Worm (Caenorhabditis elegans) whole organism, late embryonic: Measurements from ENCODE around the gene C49H3.3.

Source experiments
- C08G9.2 ChIP-seq: sonication (generic microtip); optimal IDR thresholded peaks from 2 replicates; lab custom pipeline; 2016; ENCODE audit warnings: mild to moderate bottlenecking, missing genetic modification characterization, moderate library complexity, missing compliant biosample characterization
- F13H6.1 ChIP-seq: sonication (generic microtip); optimal IDR thresholded peaks from 2 replicates; lab custom pipeline; 2016; ENCODE audit warnings: missing genetic modification characterization, missing compliant biosample characterization
- K02D7.2 ChIP-seq: sonication (generic microtip); optimal IDR thresholded peaks from 2 replicates; lab custom pipeline; 2017; ENCODE audit warnings: mild to moderate bottlenecking, missing genetic modification characterization, missing compliant biosample characterization
- T23F11.4 ChIP-seq: fragments of 200-800 bp; sonication (Bioruptor generic); optimal IDR thresholded peaks from 2 replicates; lab custom pipeline; 2018; ENCODE audit warnings: mild to moderate bottlenecking, missing genetic modification characterization, missing compliant biosample characterization
- Y22D7AL.16 ChIP-seq: sonication (generic microtip); optimal IDR thresholded peaks from 2 replicates; lab custom pipeline; 2016; ENCODE audit warnings: missing genetic modification characterization, missing compliant biosample characterization
- ahr-1 ChIP-seq: sonication (generic microtip); optimal IDR thresholded peaks from 2 replicates; lab custom pipeline; 2016; ENCODE audit warnings: missing genetic modification characterization, missing compliant biosample characterization
- ceh-14 ChIP-seq: sonication (generic microtip); optimal IDR thresholded peaks from 2 replicates; lab custom pipeline; 2016; ENCODE audit warnings: missing genotype, missing genetic modification characterization, missing compliant biosample characterization
- ceh-18 ChIP-seq: sonication (generic microtip); optimal IDR thresholded peaks from 2 replicates; lab custom pipeline; 2016; ENCODE audit warnings: missing genetic modification characterization, missing compliant biosample characterization
- ceh-30 ChIP-seq: fragments of 150-350 bp; optimal IDR thresholded peaks from 2 replicates; lab custom pipeline; 2014; ENCODE audit warnings: missing biosample characterization, missing genetic modification characterization
- ceh-31 ChIP-seq: sonication (generic microtip); optimal IDR thresholded peaks from 2 replicates; lab custom pipeline; 2016; ENCODE audit warnings: missing genetic modification characterization, missing compliant biosample characterization
- ceh-34 ChIP-seq: sonication (generic microtip); optimal IDR thresholded peaks from 2 replicates; lab custom pipeline; 2016; ENCODE audit warnings: mild to moderate bottlenecking, missing genetic modification characterization, missing compliant biosample characterization
- ceh-48 ChIP-seq: sonication (generic microtip); optimal IDR thresholded peaks from 2 replicates; lab custom pipeline; 2016; ENCODE audit warnings: missing genetic modification characterization, inconsistent platforms, missing compliant biosample characterization
- dmd-4 ChIP-seq: sonication (generic microtip); optimal IDR thresholded peaks from 2 replicates; lab custom pipeline; 2016; ENCODE audit warnings: borderline replicate concordance, missing genetic modification characterization, missing compliant biosample characterization
- elt-4 ChIP-seq: sonication (generic microtip); optimal IDR thresholded peaks from 2 replicates; lab custom pipeline; 2016; ENCODE audit warnings: missing genetic modification characterization, missing compliant biosample characterization
- ets-4 ChIP-seq: sonication (generic microtip); optimal IDR thresholded peaks from 2 replicates; lab custom pipeline; 2016; ENCODE audit warnings: missing genetic modification characterization, missing compliant biosample characterization
- hlh-15 ChIP-seq: sonication (generic microtip); optimal IDR thresholded peaks from 2 replicates; lab custom pipeline; 2016; ENCODE audit warnings: missing genetic modification characterization, missing compliant biosample characterization
- hlh-30 ChIP-seq: sonication (generic microtip); optimal IDR thresholded peaks from 2 replicates; lab custom pipeline; 2017; ENCODE audit warnings: antibody characterized with exemption, missing genetic modification characterization, missing compliant biosample characterization; ENCODE audit not compliant: insufficient read depth
- hlh-6 ChIP-seq: sonication (generic microtip); optimal IDR thresholded peaks from 2 replicates; lab custom pipeline; 2016; ENCODE audit warnings: missing genotype, missing genetic modification characterization, missing compliant biosample characterization
- nfya-1 ChIP-seq: sonication (generic microtip); optimal IDR thresholded peaks from 2 replicates; lab custom pipeline; 2017; ENCODE audit warnings: missing genetic modification characterization, mild to moderate bottlenecking, missing compliant biosample characterization, antibody characterized with exemption, moderate library complexity
- pat-9 ChIP-seq: fragments of 200-800 bp; sonication (Bioruptor generic); optimal IDR thresholded peaks from 2 replicates; lab custom pipeline; 2018; ENCODE audit warnings: mild to moderate bottlenecking, missing genetic modification characterization, moderate library complexity, missing compliant biosample characterization
- pax-1 ChIP-seq: fragments of 150-350 bp; optimal IDR thresholded peaks from 2 replicates; lab custom pipeline; 2014; ENCODE audit warnings: missing biosample characterization, missing genetic modification characterization
- pha-4 ChIP-seq: fragments of 150-350 bp; optimal IDR thresholded peaks from 2 replicates; lab custom pipeline; 2018; ENCODE audit warnings: missing biosample characterization, missing genetic modification reagents, missing genetic modification characterization
- pqm-1 ChIP-seq: sonication (generic microtip); optimal IDR thresholded peaks from 2 replicates; lab custom pipeline; 2016; ENCODE audit warnings: missing genetic modification characterization, missing compliant biosample characterization
- sox-2 ChIP-seq: fragments of 200-800 bp; sonication (Bioruptor generic); IDR thresholded peaks from 2 replicates; pipeline ENCODE4 v1.3.6; 2022; ENCODE audit warnings: missing genetic modification reagents, missing genetic modification characterization, missing compliant biosample characterization
- sox-4 ChIP-seq: sonication (generic microtip); optimal IDR thresholded peaks from 2 replicates; lab custom pipeline; 2017; ENCODE audit warnings: mild to moderate bottlenecking, missing genetic modification characterization, inconsistent platforms, missing compliant biosample characterization
- syd-9 ChIP-seq: sonication (generic microtip); optimal IDR thresholded peaks from 2 replicates; lab custom pipeline; 2016; ENCODE audit warnings: mild to moderate bottlenecking, missing genetic modification characterization, moderate library complexity, missing compliant biosample characterization
- tbx-2 ChIP-seq: sonication (generic microtip); optimal IDR thresholded peaks from 2 replicates; lab custom pipeline; 2016; ENCODE audit warnings: missing genetic modification characterization, missing compliant biosample characterization
- tbx-7 ChIP-seq: sonication (generic microtip); optimal IDR thresholded peaks from 2 replicates; lab custom pipeline; 2016; ENCODE audit warnings: missing genotype, missing genetic modification characterization, missing compliant biosample characterization
- unc-3 ChIP-seq, 2 experiments: fragments of 200-800 bp in 1 of 2; sonication (Bioruptor generic) in 1 of 2; sonication (generic microtip) in 1 of 2; conservative IDR thresholded peaks in 1 of 2; optimal IDR thresholded peaks in 1 of 2; 2 replicates each; pipeline versions ENCODE4 v1.3.6 to Lab custom; 2016 to 2022; ENCODE audit warnings: missing compliant biosample characterization in 2 of 2, missing genetic modification characterization in 2 of 2, missing genetic modification reagents in 1 of 2
- unc-42 ChIP-seq: sonication (generic microtip); optimal IDR thresholded peaks from 2 replicates; lab custom pipeline; 2016; ENCODE audit warnings: missing genotype, missing genetic modification characterization, missing compliant biosample characterization
- unc-55 ChIP-seq: sonication (generic microtip); optimal IDR thresholded peaks from 2 replicates; lab custom pipeline; 2017; ENCODE audit warnings: missing biosample characterization, missing genetic modification reagents, missing genetic modification characterization

Gene C49H3.3

DNA sequence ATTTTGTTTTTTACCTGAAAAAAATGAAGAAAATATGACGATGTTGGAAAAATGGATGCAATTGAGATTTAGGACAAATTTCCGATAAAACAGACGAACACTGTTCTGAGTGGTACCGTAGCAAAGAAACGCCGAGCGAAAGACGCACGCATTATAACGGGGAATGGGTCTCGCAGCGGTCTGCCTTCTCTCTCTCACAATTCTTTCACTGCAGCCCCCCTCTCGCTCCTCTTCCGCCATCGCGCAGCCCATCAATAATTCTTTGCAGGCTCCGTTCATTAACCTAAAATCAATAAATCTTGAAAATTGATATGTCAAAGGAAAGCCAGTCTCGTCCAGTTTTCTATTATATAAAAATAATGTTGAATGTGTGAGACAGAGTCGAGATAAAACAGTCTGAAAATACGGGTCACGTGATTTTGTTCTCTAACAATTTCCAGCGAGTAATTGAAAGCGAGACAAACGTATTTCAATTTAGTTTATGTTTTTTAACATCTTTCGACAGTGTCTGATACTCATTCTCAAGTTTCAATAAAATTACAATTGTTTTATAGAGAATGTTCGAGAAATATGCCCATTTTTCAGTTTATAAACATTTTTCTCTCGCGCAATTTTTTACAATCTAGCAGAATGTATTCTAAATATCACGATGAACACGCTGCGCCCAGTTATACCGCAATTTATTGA is 14.6 kb upstream of the C49H3.3 start:
- TF ChIP-seq syd-9 (tag; lab: Kevin White, UChicago) (no peak), hlh-30 (tag; lab: Kevin White, UChicago) (peak; percentile 68), ets-4 (tag; lab: Kevin White, UChicago) (no peak), tbx-2 (tag; lab: Kevin White, UChicago) (peak; percentile 3), nfya-1 (tag; lab: Kevin White, UChicago) (peak; percentile 9), unc-42 (tag; lab: Kevin White, UChicago) (peak; percentile 36), ceh-18 (tag; lab: Kevin White, UChicago) (peak; percentile 16), ceh-48 (peak; percentile 71), Y22D7AL.16 (tag; lab: Kevin White, UChicago) (no peak), ceh-34 (tag; lab: Kevin White, UChicago) (peak; percentile 42), ceh-30 (peak; percentile 6)

- TF ChIP-seq elt-4 (tag; lab: Kevin White, UChicago): no peak
- TF ChIP-seq ceh-48: peak; percentile 24
- TF ChIP-seq unc-55 (GFP tag; lab: Kevin White, UChicago): no peak
- TF ChIP-seq nfya-1 (tag; lab: Kevin White, UChicago): peak; percentile 4
- TF ChIP-seq, all 69 proteins: peak for 2
Observed at ce11 chrIV:7910197-7910735, 13.9 kb upstream of the C49H3.3 start, which contains the start of the genes npp-27 and ntl-4. Gene npp-27 (minus strand): TSS chrIV:7910247. Gene ntl-4 (plus strand): TSS chrIV:7910575.

DNA sequence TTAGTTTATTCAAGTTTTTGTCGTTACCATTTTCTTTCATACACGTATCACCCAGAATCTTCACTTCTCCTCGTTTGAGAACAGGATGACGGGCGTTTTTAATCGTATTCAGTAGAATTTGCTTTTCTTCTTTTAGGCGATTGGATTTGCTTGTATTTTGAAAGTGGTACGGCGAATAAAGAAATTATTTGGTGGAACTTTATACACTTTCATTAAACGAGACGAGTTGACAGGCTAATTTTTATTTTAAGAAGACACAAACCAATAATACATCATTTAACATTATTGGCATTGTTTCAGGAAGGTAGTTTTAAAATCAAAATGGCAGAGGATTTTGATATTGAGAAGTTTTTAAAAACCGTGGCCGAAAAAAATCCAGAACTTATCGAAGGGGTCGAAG is 9.2 kb upstream of the C49H3.3 start, which contains the start of gene C49H3.4:
Gene C49H3.4, plus strand, starts transcription at position 301 of the 400 bp plus-strand sequence.
- no peak for TF ChIP-seq unc-42 (tag; lab: Kevin White, UChicago)
- no peak for TF ChIP-seq tbx-2 (tag; lab: Kevin White, UChicago)
- TF ChIP-seq F13H6.1: no peak

DNA sequence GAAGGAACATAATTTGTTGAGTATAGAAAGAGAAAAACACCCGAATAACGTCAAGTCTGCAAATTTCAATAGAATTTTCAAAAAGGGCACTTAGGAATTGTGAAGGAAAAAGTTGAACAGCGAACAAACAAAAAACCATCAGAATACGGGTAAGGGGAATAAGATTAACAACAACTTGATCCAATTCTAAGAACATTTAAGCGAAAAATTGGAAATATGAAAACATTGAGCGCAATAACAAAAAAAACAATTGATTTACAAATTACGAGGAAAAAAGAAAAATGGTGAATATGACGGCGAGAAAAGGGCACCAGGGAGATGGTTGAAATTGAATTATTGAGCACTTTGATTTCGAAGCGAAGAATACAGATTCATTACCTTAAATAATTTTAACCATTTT is 7.2 kb upstream of the C49H3.3 start:
- TF ChIP-seq hlh-30 (tag; lab: Kevin White, UChicago): no peak
- TF ChIP-seq ceh-14 (tag; lab: Kevin White, UChicago): no peak
- no peak for TF ChIP-seq pqm-1 (tag; lab: Kevin White, UChicago)
- TF ChIP-seq tbx-7 (tag; lab: Kevin White, UChicago): no peak
- no peak for TF ChIP-seq C08G9.2 (tag; lab: Kevin White, UChicago)
- no peak for TF ChIP-seq ceh-31 (tag; lab: Kevin White, UChicago)
- TF ChIP-seq dmd-4 (tag; lab: Kevin White, UChicago): no peak
- TF ChIP-seq pha-4: no peak
- TF ChIP-seq T23F11.4 (GFP tag; lab: Kevin White, UChicago): no peak
- TF ChIP-seq sox-4: no peak

ce11 chrIV:7917881-7918280 is 6.3 kb upstream of the C49H3.3 start:
- TF ChIP-seq K02D7.2 (tag; lab: Kevin White, UChicago) (no peak), sox-2 (no peak), pat-9 (no peak), hlh-15 (no peak), hlh-30 (tag; lab: Kevin White, UChicago) (no peak), ahr-1 (tag; lab: Kevin White, UChicago) (no peak), hlh-6 (tag; lab: Kevin White, UChicago) (no peak), T23F11.4 (GFP tag; lab: Kevin White, UChicago) (no peak), tbx-2 (tag; lab: Kevin White, UChicago) (no peak), pax-1 (tag; lab: Kevin White, UChicago) (no peak), unc-3 (GFP tag; conservative IDR thresholded peaks at IDR 0.05; lab: Robert Waterston, UW) (no peak), unc-3 (tag; optimal IDR thresholded peaks at IDR 0.05; lab: Kevin White, UChicago) (no peak), Y22D7AL.16 (tag; lab: Kevin White, UChicago) (no peak), ceh-14 (tag; lab: Kevin White, UChicago) (no peak)
